Worm (Caenorhabditis elegans): ENCODE results near the gene ZK666.15.

DNA sequence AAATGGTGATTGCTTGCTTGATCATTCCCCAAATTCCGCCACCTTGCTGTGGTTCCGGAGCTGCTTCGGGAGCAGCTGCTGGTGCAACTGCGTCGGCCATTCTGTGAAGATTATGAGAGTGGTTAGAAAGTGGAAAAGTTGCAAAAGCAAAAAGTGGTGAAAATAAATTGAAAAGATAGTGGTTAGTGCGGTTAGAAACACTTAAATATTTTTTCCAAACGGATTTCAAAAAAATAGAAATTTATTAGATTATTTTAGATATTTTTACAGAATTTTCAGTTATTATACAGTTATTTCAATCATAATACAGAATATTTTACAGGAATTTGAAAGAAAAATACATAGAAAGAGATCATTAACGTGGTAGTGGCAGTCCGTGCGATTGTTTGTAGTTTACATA is 50.7 kb downstream of the ZK666.15 start, which contains the start of gene R166.2:
- TF ChIP-seq lin-39 (tag; optimal IDR thresholded peaks at IDR 0.05) = no peak
- TF ChIP-seq snpc-4 (tag; optimal IDR thresholded peaks at IDR 0.05) = no peak
- no peak for TF ChIP-seq skn-1 (tag; optimal IDR thresholded peaks at IDR 0.05)
- TF ChIP-seq ceh-9 (tag; optimal IDR thresholded peaks at IDR 0.05) = no peak
